Fruit fly (Drosophila melanogaster) whole organism, larva: ENCODE data around the gene TwdlN.

ENCODE experiments used
- noc ChIP-seq: fragments of 200-800 bp; sonication (Bioruptor generic); optimal IDR thresholded peaks from 3 replicates; lab custom pipeline; 2019; ENCODE audit warnings: missing biosample characterization, mild to moderate bottlenecking, missing genetic modification characterization, moderate library complexity

Gene TwdlN

DNA sequence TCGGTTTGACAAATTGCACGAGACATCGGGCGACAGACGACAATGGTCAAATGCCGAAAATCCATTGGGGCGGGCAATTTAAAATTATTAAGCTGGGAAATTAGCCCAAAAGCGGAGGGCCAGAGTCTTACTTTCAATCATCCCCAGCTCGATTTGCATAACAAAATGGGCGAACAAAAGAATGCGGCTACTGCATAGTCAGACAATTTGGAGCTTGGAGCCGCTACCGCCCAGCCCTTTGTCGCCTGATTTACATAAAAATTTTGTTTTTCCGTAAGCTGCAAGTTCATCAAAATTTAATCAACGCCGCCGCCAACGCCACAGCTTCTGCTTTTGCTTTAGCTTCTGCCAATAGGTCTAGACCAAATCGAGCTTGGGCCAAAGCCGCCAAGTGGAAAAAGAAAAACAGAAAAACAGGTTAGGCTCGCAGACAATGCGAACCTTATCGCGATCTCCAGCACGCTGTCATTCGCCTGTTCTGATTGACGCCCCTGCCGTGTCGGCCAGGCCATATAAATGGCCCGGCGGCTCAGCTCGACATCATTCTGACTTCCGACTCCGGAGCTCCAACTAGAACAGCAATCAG is at the start of gene TwdlN:
Gene TwdlN, plus strand, starts transcription at position 536 of the 586 bp plus-strand sequence.
- no peak for TF ChIP-seq noc (tag; lab: Kevin White, UChicago)

DNA sequence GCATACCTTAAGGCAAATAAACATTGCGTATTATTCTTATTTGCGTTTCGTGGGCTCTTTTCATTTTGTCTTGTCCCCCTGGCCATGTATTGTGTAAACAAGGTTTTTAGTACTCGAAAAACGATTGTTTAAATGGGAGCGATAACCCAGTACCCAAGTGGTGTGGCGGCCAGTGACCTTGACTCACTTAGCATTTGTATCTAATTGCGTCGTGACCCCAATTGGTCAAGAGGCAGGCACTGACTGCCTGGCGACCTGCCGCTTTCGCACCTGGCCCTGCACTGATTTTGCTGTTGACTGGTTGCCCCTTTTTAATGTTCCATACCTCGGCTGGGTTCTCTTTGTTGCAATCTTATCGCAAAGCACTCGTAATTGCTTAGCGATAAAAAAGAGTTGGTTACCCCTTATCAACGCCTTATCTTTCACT is 43.5 kb upstream of the TwdlN start:
- TF ChIP-seq noc (tag; lab: Kevin White, UChicago), result no peak

- no peak for TF ChIP-seq noc (tag; lab: Kevin White, UChicago)
Observed at dm6 chr3R:26593847-26594542, 37.7 kb upstream of the TwdlN start.

dm6 chr3R:26606498-26606897 is 25.2 kb upstream of the TwdlN start:
- no peak for TF ChIP-seq noc (tag; lab: Kevin White, UChicago)

dm6 chr3R:26615428-26615827 is 16.2 kb upstream of the TwdlN start:
- TF ChIP-seq noc (tag; lab: Kevin White, UChicago), result no peak

- no peak for TF ChIP-seq noc (tag; lab: Kevin White, UChicago)
Observed at dm6 chr3R:26618818-26619217, 12.9 kb upstream of the TwdlN start, which contains the start of gene TwdlM. Gene TwdlM, plus strand, starts transcription at chr3R:26619118.

DNA sequence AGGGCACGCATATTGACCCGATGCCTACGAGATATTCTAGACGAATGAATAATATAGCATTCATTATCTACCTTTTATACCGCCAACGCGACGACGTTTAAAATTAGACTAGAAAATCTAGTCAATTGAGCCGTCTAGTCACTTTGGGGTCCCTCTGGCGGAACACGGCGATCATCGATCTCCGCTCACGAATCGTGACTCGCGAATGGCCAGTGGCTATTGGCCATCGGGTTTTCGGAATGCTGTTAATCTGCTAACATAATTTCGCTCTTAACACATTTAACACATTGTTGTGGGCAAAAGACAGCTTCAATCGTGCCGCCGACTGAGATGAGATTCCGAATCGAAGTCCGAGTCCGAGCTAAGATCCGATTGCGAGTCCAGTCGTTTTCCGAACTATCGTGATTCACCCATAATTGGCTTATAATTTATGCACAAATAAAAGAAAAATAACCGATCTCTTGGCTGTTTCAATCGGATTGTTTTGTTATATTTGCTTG is 10.3 kb upstream of the TwdlN start, which contains the start of gene TwdlP:
Gene TwdlP, minus strand, starts transcription at position 51 of the 500 bp plus-strand sequence.
- TF ChIP-seq noc (tag; lab: Kevin White, UChicago), result no peak

DNA sequence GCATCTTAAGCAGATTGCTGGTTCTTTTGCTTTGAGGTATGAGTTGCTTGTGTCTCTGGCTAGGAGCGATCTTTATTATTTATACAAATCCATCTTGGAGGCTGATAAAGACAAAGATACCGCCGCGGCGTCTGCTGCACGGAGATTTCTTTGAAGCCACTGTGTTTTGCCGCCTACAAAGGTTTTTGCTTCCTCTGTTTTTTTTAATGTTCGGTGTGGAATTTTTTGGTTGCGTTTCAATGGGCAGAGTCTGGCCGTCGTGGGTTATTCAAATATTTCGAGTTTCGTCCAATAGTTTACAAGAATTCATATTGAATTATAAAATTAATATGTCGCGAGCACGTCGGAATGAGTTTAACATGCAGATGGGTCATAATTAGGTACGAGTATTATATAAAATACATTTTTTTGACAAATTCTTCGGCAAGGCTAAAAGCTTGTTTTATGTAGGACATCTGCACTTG is 8.1 kb upstream of the TwdlN start, which contains the start of gene TwdlB:
Gene TwdlB, minus strand, starts transcription at position 51 of the 464 bp plus-strand sequence.
- no peak for TF ChIP-seq noc (tag; lab: Kevin White, UChicago)

- TF ChIP-seq noc (tag; lab: Kevin White, UChicago), result no peak
Observed at dm6 chr3R:26625552-26625951, 6.1 kb upstream of the TwdlN start, which contains the start of gene TwdlL. Gene TwdlL, minus strand, starts transcription at chr3R:26625652.

dm6 chr3R:26626638-26627037 is 5.0 kb upstream of the TwdlN start, which contains the start of gene TwdlO:
Gene TwdlO, minus strand, starts transcription at chr3R:26626738.
- TF ChIP-seq noc (tag; lab: Kevin White, UChicago), result no peak

DNA sequence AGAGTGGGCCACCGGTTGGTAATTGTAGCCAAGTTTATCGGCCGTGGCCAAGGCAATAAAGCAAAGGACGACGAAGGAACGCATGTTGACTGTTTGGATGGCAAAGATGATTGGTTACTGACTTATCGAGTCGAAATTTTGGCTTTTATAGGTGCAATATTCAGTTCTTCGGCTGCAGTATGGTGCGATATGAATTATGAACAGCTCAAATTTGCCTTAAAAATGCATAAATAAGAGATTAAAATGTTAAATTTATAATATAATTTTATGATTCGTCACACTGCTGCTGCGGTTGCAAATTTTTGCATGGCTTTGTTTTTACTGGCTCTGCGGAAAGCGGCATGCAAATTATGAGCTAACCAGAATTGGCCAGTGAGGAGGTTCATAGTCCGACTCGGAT is 3.0 kb upstream of the TwdlN start, which contains the start of gene TwdlK:
Gene TwdlK, minus strand, starts transcription at position 101 of the 400 bp plus-strand sequence.
- TF ChIP-seq noc (tag; lab: Kevin White, UChicago), result no peak

DNA sequence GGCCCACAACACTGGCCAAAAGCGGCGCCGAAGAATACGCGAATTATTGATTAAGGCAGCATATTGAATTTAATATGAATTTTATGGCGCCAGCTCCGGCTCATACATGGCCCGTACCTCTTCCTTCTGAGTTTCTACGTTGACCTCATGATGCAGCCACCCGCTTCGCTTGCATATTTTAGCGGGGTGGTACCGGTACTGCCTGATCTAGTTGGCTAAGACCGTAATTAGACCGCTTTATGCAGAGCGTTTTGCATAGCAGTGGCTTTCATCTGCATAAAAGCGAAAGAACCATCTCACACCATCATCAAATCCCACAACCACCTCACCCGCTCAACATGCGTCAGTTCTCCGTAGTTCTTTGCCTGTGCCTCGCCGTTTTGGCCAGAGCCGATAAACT is 2.1 kb upstream of the TwdlN start, which contains the start of gene TwdlJ:
Gene TwdlJ, plus strand, starts transcription at position 301 of the 400 bp plus-strand sequence.
- TF ChIP-seq noc (tag; lab: Kevin White, UChicago), result no peak

dm6 chr3R:26633010-26633409 is 1.3 kb downstream of the TwdlN start:
- TF ChIP-seq noc (tag; lab: Kevin White, UChicago), result no peak

DNA sequence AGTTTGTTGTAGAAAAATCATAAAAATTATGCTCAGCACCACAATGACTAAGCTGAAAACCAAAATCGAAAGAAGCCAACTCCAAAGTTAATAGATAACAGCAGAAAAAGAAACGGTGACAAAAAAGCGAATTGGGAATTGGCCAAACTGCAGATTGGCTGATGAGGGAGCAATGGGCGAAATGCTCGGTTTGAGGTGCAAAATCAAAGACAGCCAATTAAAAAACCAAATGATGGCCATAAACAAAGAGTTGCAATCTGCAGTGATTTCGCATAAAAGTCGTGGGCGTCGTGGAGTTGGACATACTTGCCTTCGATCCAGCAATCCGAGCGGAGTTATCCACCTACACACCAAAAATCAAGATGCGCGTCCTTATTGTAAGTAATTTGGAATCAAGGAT is 1.8 kb downstream of the TwdlN start, which contains the start of gene TwdlH:
Gene TwdlH, plus strand, starts transcription at position 301 of the 400 bp plus-strand sequence.
- TF ChIP-seq noc (tag; lab: Kevin White, UChicago), result no peak

DNA sequence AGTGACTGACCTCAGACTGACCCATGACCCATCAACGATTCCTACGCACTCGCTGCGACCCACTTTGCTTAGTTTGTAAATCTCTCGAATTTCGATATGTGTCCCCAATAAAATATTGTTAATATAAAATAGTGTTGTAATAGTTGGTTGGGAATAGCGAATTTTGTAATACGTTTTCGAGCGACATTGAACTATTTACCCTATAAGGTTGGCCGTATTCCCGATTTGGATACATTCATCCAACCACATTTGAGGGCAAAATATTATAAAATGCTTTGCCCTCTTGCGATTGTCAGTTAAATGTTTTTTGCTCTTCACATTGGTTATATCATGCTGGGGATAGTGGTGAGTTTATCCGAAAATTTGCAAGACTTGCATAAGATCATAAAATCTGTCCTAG is 2.9 kb downstream of the TwdlN start, which contains the start of gene TwdlR:
Gene TwdlR, plus strand, starts transcription at position 301 of the 400 bp plus-strand sequence.
- TF ChIP-seq noc (tag; lab: Kevin White, UChicago), result no peak

DNA sequence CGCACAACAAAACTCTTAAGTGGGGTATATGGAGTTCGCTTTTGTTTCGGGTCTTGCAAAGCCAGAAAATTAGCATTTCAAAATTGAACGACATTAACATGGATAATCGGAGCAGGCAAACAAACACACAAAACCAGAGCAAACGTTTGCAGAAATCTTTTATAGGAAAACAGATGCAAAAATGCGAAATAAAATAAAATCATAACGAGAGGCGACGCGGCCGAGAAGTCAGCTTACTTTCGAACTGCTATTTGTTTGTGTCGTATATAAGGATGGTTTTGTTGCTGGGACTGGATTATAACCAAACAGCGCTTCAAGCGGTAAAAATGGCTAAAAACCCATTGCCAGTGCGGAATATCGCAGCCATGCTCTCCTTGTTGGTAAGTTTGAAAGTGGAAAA is 4.7 kb downstream of the TwdlN start, which contains the start of gene TwdlS:
Gene TwdlS, plus strand, starts transcription at position 301 of the 400 bp plus-strand sequence.
- no peak for TF ChIP-seq noc (tag; lab: Kevin White, UChicago)
